Worm (Caenorhabditis elegans): ENCODE data around the gene F31F7.1.

F31F7.1 gene

DNA sequence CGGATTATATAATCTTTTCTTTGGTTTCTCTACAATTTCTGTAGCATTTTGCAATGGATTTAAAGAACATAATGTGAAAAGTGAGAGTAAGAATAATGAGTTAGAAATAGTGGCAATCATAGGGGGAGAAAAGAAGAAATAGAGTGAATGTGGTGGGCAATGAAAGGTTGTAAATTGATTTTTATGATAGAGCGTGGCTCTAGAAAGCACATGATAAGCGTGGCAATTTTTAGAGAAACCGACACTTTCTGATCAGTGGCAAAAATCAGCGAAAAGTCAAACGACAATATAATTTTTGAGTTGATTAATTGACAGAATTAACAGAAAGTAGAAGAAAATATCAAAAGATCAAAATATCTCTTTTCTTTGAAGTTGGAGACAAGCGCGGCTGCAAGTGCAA is 16.2 kb downstream of the F31F7.1 start, which contains the start of gene K12B6.9:
K12B6.9 (minus strand) TSS at position 266 of the 400 bp plus-strand sequence.
- TF ChIP-seq ztf-29 (GFP tag; IDR thresholded peaks at IDR 0.05) (no peak), flt-1 (GFP tag; IDR thresholded peaks at IDR 0.05) (no peak), ztf-23 (GFP tag; IDR thresholded peaks at IDR 0.05) (no peak), med-1 (GFP tag; optimal IDR thresholded peaks at IDR 0.05; ENCODE audit: insufficient read depth) (no peak)

DNA sequence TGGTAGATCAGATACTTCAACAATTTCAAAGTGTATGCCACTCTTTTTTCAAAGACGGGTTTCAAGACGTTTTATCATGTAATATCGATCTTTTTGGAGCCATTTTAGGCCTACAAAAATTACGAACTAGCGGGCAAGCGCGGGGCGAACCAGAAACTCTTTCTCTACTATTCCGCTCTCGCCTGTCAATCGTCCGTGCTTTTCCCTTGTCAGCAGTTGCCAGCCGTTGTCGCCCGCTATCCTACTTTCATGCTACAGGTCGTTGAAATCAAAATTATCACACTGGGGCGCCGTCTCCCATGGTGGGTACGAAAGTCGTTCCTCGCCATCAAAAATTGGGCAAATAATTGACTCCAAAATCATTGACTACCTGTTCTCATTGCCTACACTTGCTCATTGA is 24.8 kb downstream of the F31F7.1 start:
- TF ChIP-seq ref-1 (GFP tag; conservative IDR thresholded peaks at IDR 0.05) (no peak), ztf-23 (GFP tag; IDR thresholded peaks at IDR 0.05) (no peak), klf-2 (GFP tag; conservative IDR thresholded peaks at IDR 0.05) (no peak), cog-1 (tag; optimal IDR thresholded peaks at IDR 0.05) (no peak), T22C8.4 (GFP tag; IDR thresholded peaks at IDR 0.05) (no peak), tab-1 (GFP tag; IDR thresholded peaks at IDR 0.05) (no peak), med-1 (GFP tag; optimal IDR thresholded peaks at IDR 0.05; ENCODE audit: insufficient read depth) (no peak), flt-1 (GFP tag; IDR thresholded peaks at IDR 0.05) (no peak), ztf-29 (GFP tag; IDR thresholded peaks at IDR 0.05) (no peak)

DNA sequence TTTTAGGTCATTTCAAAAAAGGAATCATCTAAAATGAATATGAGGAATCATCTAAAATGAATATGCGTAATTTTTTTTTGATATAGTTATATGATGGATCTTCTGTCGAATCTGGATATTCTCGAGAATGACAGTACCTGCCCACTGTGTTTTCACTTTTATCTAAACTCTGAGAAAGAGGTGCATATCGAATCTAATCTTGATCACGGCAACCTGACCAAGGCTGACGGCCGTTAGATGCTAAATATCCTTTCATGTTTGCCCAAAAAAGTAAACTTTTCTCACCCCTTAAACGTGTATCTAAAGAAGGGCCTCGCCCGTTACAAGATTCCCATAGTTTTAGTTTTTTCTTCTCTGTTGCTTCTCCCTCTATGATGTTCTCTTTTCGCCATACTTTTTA is 26.2 kb downstream of the F31F7.1 start:
- no peak for TF ChIP-seq ztf-29 (GFP tag; IDR thresholded peaks at IDR 0.05)
- no peak for TF ChIP-seq cog-1 (tag; optimal IDR thresholded peaks at IDR 0.05)
- no peak for TF ChIP-seq T22C8.4 (GFP tag; IDR thresholded peaks at IDR 0.05)
- no peak for TF ChIP-seq tab-1 (GFP tag; IDR thresholded peaks at IDR 0.05)
- no peak for TF ChIP-seq ztf-23 (GFP tag; IDR thresholded peaks at IDR 0.05)
- TF ChIP-seq med-1 (GFP tag; optimal IDR thresholded peaks at IDR 0.05; ENCODE audit: insufficient read depth) = no peak
- no peak for TF ChIP-seq flt-1 (GFP tag; IDR thresholded peaks at IDR 0.05)
- TF ChIP-seq ref-1 (GFP tag; conservative IDR thresholded peaks at IDR 0.05) = no peak
- TF ChIP-seq klf-2 (GFP tag; conservative IDR thresholded peaks at IDR 0.05) = no peak

DNA sequence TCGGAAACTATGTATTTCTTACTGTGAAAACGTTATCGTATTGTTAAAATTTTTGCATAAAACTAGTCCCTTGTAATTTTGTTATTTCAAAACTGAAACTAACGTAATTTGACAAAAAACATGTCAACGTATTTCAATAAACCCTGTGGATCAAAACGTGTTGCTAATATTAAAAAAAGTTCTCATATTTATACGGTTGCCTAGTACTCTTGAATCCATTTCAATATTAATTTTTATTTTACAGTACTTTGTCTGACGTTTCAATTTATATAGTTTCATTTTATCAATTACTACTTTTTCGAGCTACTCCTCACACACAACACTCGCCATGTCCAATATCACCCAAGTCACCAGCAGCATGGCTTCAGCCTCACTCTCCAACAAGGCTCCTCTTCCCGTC is 27.2 kb downstream of the F31F7.1 start, which contains the start of gene sago-1:
sago-1 (plus strand) TSS at position 301 of the 400 bp plus-strand sequence.
- no peak for TF ChIP-seq T22C8.4 (GFP tag; IDR thresholded peaks at IDR 0.05)
- TF ChIP-seq tab-1 (GFP tag; IDR thresholded peaks at IDR 0.05) = no peak
- TF ChIP-seq flt-1 (GFP tag; IDR thresholded peaks at IDR 0.05) = no peak
- no peak for TF ChIP-seq ref-1 (GFP tag; conservative IDR thresholded peaks at IDR 0.05)
- TF ChIP-seq ztf-29 (GFP tag; IDR thresholded peaks at IDR 0.05) = no peak
- no peak for TF ChIP-seq ztf-23 (GFP tag; IDR thresholded peaks at IDR 0.05)
- no peak for TF ChIP-seq cog-1 (tag; optimal IDR thresholded peaks at IDR 0.05)
- no peak for TF ChIP-seq med-1 (GFP tag; optimal IDR thresholded peaks at IDR 0.05; ENCODE audit: insufficient read depth)
- TF ChIP-seq klf-2 (GFP tag; conservative IDR thresholded peaks at IDR 0.05) = no peak

DNA sequence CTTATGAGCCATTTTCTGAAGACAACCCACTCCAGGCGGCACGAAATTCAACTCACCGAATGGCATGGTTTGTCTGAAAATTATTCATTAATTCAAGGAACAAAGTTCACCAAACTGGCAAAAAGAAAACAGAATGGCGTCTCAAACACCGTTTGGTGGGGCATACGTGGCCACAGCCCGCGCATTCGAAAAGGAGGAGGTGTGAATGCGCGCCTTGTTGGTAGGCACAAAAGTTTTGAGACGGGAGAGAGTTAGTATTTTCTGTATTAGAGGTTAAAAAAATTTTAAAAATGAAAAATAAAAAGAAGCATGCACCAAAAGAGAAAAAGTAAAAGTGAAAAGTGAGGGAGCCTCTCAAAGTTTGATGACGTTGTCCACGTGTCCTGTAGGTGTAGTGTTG is 35.7 kb downstream of the F31F7.1 start:
- no peak for TF ChIP-seq ztf-29 (GFP tag; IDR thresholded peaks at IDR 0.05)
- no peak for TF ChIP-seq ztf-23 (GFP tag; IDR thresholded peaks at IDR 0.05)
- no peak for TF ChIP-seq ref-1 (GFP tag; conservative IDR thresholded peaks at IDR 0.05)
- TF ChIP-seq med-1 (GFP tag; optimal IDR thresholded peaks at IDR 0.05; ENCODE audit: insufficient read depth) = no peak
- TF ChIP-seq flt-1 (GFP tag; IDR thresholded peaks at IDR 0.05) = no peak
- TF ChIP-seq klf-2 (GFP tag; conservative IDR thresholded peaks at IDR 0.05) = no peak
- TF ChIP-seq tab-1 (GFP tag; IDR thresholded peaks at IDR 0.05) = no peak
- TF ChIP-seq T22C8.4 (GFP tag; IDR thresholded peaks at IDR 0.05) = no peak
- TF ChIP-seq cog-1 (tag; optimal IDR thresholded peaks at IDR 0.05) = no peak

DNA sequence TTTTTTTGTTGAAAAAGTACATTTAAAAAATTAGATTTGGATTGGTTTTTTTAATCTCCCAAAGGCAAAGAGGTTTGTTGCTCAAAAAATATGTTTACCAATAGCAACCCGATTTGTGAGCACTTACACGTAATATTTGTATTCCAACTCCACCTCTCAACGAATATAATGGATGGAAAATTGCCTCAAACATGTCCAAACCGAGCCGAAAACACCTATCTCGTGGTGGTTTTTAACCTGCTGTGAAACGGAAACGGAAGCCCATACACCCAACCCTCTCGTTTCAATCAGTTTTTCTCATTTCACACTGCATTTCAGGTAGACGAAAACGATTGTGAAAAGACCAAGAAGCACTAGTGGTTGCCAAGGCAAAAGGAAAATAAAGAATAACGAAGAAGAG is 40.4 kb downstream of the F31F7.1 start, which contains the start of gene cest-24:
cest-24 (plus strand) TSS at position 301 of the 400 bp plus-strand sequence.
- no peak for TF ChIP-seq ref-1 (GFP tag; conservative IDR thresholded peaks at IDR 0.05)
- TF ChIP-seq T22C8.4 (GFP tag; IDR thresholded peaks at IDR 0.05) = no peak
- no peak for TF ChIP-seq ztf-29 (GFP tag; IDR thresholded peaks at IDR 0.05)
- TF ChIP-seq klf-2 (GFP tag; conservative IDR thresholded peaks at IDR 0.05) = no peak

DNA sequence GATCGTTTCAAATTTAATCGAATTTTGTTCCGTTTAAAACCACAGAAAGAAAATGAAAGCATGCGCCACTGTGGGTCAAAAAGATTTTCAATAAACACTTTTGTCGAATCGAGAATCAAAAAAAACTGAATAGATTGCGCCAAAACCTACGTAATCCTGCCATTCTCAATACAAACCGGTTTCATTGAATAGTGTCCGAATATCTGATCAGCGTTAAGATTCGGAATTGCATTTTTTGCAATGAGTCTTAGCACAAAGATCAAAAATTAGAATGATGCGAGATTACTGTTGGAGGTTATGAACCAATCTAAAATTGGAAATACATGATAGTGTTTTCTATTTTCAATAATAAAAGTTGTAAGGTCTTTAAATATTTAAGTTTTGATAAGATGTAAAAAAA is 41.7 kb downstream of the F31F7.1 start:
- TF ChIP-seq ztf-23 (GFP tag; IDR thresholded peaks at IDR 0.05) (no peak), ref-1 (GFP tag; conservative IDR thresholded peaks at IDR 0.05) (no peak)

DNA sequence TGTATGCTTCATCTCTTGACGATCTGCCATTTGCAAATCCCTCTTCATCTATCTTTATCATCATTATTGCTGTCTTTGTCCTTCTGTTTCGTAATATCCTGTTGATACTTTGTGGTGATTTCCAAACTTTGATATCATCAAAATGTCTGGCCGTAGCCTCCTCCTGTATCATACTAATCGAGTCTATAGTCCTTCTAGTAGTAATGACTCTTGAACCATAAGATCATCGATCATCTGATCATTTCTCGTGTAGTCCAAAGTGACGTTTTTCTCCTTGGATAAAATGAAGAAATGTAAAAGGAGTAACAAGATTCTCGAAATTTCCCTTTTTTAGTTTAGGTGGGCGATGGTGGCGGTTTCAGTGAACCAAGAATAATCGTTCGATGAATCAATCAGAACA is 43.1 kb downstream of the F31F7.1 start:
- TF ChIP-seq ztf-23 (GFP tag; IDR thresholded peaks at IDR 0.05) (no peak), ref-1 (GFP tag; conservative IDR thresholded peaks at IDR 0.05) (no peak), T22C8.4 (GFP tag; IDR thresholded peaks at IDR 0.05) (no peak), klf-2 (GFP tag; conservative IDR thresholded peaks at IDR 0.05) (no peak), med-1 (GFP tag; optimal IDR thresholded peaks at IDR 0.05; ENCODE audit: insufficient read depth) (no peak), tab-1 (GFP tag; IDR thresholded peaks at IDR 0.05) (no peak), ztf-29 (GFP tag; IDR thresholded peaks at IDR 0.05) (no peak), flt-1 (GFP tag; IDR thresholded peaks at IDR 0.05) (no peak), cog-1 (tag; optimal IDR thresholded peaks at IDR 0.05) (no peak)

DNA sequence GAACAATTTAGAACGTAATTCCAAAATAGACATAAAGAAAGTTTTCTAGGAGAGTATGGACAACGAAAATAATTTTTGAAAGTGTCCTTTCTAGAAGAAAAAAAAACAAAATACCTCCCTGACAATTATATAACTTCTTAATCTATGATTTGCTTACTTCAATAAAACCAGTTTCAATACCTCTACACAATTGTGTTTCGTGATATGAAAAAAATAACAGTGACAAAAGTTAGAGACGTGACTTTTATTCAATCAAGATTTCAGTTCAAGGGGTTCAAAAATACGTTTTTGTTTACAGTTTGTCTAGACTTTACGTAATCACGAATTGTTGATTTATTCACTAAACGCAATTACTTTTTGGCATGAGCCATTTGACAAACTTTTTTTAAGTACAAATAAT is 45.0 kb downstream of the F31F7.1 start:
- TF ChIP-seq cog-1 (tag; optimal IDR thresholded peaks at IDR 0.05) = no peak
- TF ChIP-seq ref-1 (GFP tag; conservative IDR thresholded peaks at IDR 0.05) = no peak
- TF ChIP-seq T22C8.4 (GFP tag; IDR thresholded peaks at IDR 0.05) = no peak
- no peak for TF ChIP-seq flt-1 (GFP tag; IDR thresholded peaks at IDR 0.05)
- TF ChIP-seq med-1 (GFP tag; optimal IDR thresholded peaks at IDR 0.05; ENCODE audit: insufficient read depth) = no peak
- no peak for TF ChIP-seq klf-2 (GFP tag; conservative IDR thresholded peaks at IDR 0.05)
- TF ChIP-seq tab-1 (GFP tag; IDR thresholded peaks at IDR 0.05) = no peak
- TF ChIP-seq ztf-29 (GFP tag; IDR thresholded peaks at IDR 0.05) = no peak
- TF ChIP-seq ztf-23 (GFP tag; IDR thresholded peaks at IDR 0.05) = no peak

DNA sequence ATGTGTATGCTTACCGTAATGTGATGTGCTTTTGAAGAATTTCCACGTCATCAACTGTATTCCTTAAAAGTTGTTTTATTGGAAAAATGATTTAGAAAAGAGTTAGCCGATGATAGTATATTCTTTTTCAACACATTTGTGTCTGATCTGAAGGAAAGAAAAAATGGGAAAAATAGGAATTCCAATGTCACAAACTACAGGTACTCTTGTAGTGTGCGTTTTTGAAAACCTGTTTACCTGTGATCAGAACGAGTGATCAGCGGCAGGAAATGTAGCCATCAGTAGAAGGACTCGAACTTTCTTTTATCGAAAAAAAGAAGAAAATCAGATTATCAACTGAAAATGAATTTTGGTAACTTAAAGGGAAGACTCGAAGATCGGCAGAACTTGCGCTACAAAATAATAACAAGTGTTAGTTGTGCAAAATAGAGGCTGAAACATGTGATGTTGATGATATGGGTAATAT is 45.5 kb downstream of the F31F7.1 start, which contains the start of gene T28C12.15:
T28C12.15 (minus strand) TSS at position 51 of the 466 bp plus-strand sequence.
- no peak for TF ChIP-seq cog-1 (tag; optimal IDR thresholded peaks at IDR 0.05)
- TF ChIP-seq med-1 (GFP tag; optimal IDR thresholded peaks at IDR 0.05; ENCODE audit: insufficient read depth) = no peak
- no peak for TF ChIP-seq T22C8.4 (GFP tag; IDR thresholded peaks at IDR 0.05)
- TF ChIP-seq ztf-29 (GFP tag; IDR thresholded peaks at IDR 0.05) = no peak
- TF ChIP-seq tab-1 (GFP tag; IDR thresholded peaks at IDR 0.05) = no peak
- no peak for TF ChIP-seq ztf-23 (GFP tag; IDR thresholded peaks at IDR 0.05)
- TF ChIP-seq klf-2 (GFP tag; conservative IDR thresholded peaks at IDR 0.05) = no peak
- TF ChIP-seq ref-1 (GFP tag; conservative IDR thresholded peaks at IDR 0.05) = no peak
- TF ChIP-seq flt-1 (GFP tag; IDR thresholded peaks at IDR 0.05) = no peak
